Fruit fly (Drosophila melanogaster) S2 (cell line): Measurements from ENCODE around the gene CG44385.

Experiments used
- CG8478 ChIP-seq: fragments of >200 bp; optimal IDR thresholded peaks from 2 replicates; lab custom pipeline; 2018
- CTCF ChIP-seq, 2 experiments: fragments of >200 bp; optimal IDR thresholded peaks; 2 replicates each; lab custom pipeline; 2018

dm6 chrX:11108148-11108844, 23.9 kb downstream of the CG44385 start, which contains the start of gene Hsp60A:
- no peak for TF ChIP-seq CG8478 (lab: Kevin White, UChicago)
- no peak for TF ChIP-seq CTCF (optimal IDR thresholded peaks at IDR 0.05; lab: Kevin White, UChicago)
